Fruit fly (Drosophila melanogaster): ENCODE data around the gene Keap1.

Keap1 gene

DNA sequence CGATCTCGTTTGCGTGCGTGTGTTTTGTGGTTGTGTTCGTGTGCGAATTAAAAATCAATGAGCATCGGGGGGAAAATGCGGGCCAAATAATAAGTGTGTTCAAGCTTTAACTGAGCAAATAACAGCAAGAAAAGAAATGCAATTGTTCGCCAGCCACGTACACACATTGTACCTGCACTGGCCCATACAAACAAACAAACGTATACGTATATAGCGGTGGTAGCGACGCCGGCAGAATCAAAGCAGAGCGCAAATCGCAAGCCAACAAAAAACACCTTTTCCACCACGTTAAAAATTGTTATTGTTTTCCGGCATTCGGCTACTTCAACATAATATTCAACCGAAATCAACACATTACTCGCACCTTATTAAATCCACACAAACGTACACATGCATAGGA, 25.2 kb downstream of the Keap1 start:
- TF ChIP-seq C15 (GFP tag; IDR thresholded peaks at IDR 0.05) = no peak
- TF ChIP-seq fd3F (GFP tag; optimal IDR thresholded peaks at IDR 0.05) = no peak
- no peak for TF ChIP-seq crc (GFP tag; optimal IDR thresholded peaks at IDR 0.05)
- peak; percentile 38 for TF ChIP-seq Med (GFP tag)
- no peak for TF ChIP-seq Lim3 (GFP tag; IDR thresholded peaks at IDR 0.05)
- TF ChIP-seq sim (GFP tag; IDR thresholded peaks at IDR 0.05) = no peak
- no peak for TF ChIP-seq CG12219 (GFP tag; optimal IDR thresholded peaks at IDR 0.05)
- no peak for TF ChIP-seq CG8388 (GFP tag; optimal IDR thresholded peaks at IDR 0.05)
- no peak for TF ChIP-seq CG31388 (GFP tag; optimal IDR thresholded peaks at IDR 0.05)
- no peak for TF ChIP-seq E2f2 (GFP tag; IDR thresholded peaks at IDR 0.05)
- no peak for TF ChIP-seq pb (GFP tag; optimal IDR thresholded peaks at IDR 0.05)
- no peak for TF ChIP-seq B-H2 (GFP tag; optimal IDR thresholded peaks at IDR 0.05)
- peak; percentile 55 for TF ChIP-seq cg (GFP tag; optimal IDR thresholded peaks at IDR 0.05)
- TF ChIP-seq rib (GFP tag; IDR thresholded peaks at IDR 0.05) = no peak
- no peak for TF ChIP-seq CG8281 (tag; optimal IDR thresholded peaks at IDR 0.05)
- TF ChIP-seq grn (GFP tag; optimal IDR thresholded peaks at IDR 0.05) = no peak
- no peak for TF ChIP-seq CG6683 (GFP tag; optimal IDR thresholded peaks at IDR 0.05)
- no peak for TF ChIP-seq ab (GFP tag; optimal IDR thresholded peaks at IDR 0.05)
- TF ChIP-seq CG6654 (GFP tag; optimal IDR thresholded peaks at IDR 0.05) = no peak
- 0 out of 3 replicates have a peak, but pooled peaks have one; percentile 14 for TF ChIP-seq CG7963 (GFP tag; IDR thresholded peaks at IDR 0.05; ENCODE audit: partially characterized antibody)
- peak; percentile 20 for TF ChIP-seq CG2120 (GFP tag; optimal IDR thresholded peaks at IDR 0.05)
- no peak for TF ChIP-seq pho (GFP tag; optimal IDR thresholded peaks at IDR 0.05)
- no peak for TF ChIP-seq Hr3 (GFP tag; optimal IDR thresholded peaks at IDR 0.05)
- no peak for TF ChIP-seq CHES-1-like (GFP tag; optimal IDR thresholded peaks at IDR 0.05)
- TF ChIP-seq ATbp (GFP tag; optimal IDR thresholded peaks at IDR 0.05) = no peak
- TF ChIP-seq Bteb2 (GFP tag; optimal IDR thresholded peaks at IDR 0.05) = no peak
- no peak for TF ChIP-seq luna (GFP tag; optimal IDR thresholded peaks at IDR 0.05)
- no peak for TF ChIP-seq CG2875 (GFP tag; optimal IDR thresholded peaks at IDR 0.05)
- no peak for TF ChIP-seq CG17359 (tag; optimal IDR thresholded peaks at IDR 0.05)
- no peak for TF ChIP-seq wor (GFP tag; IDR thresholded peaks at IDR 0.05)
- no peak for TF ChIP-seq CG12299 (tag; optimal IDR thresholded peaks at IDR 0.05)
- TF ChIP-seq Hmx (GFP tag; optimal IDR thresholded peaks at IDR 0.05) = no peak
- TF ChIP-seq CG9932 (GFP tag; IDR thresholded peaks at IDR 0.05) = no peak
- no peak for TF ChIP-seq usp (GFP tag; optimal IDR thresholded peaks at IDR 0.05)
- no peak for TF ChIP-seq Ptx1 (GFP tag; IDR thresholded peaks at IDR 0.05)
- TF ChIP-seq CG14965 (GFP tag; optimal IDR thresholded peaks at IDR 0.05; ENCODE audit: borderline replicate concordance) = no peak
- no peak for TF ChIP-seq cwo (GFP tag; optimal IDR thresholded peaks at IDR 0.05)
- no peak for TF ChIP-seq vfl (GFP tag; optimal IDR thresholded peaks at IDR 0.05)
- no peak for TF ChIP-seq CG7357 (GFP tag; IDR thresholded peaks at IDR 0.05)
- TF ChIP-seq Adf1 (GFP tag; IDR thresholded peaks at IDR 0.05) = peak; percentile 67
- TF ChIP-seq chinmo (GFP tag; IDR thresholded peaks at IDR 0.05; ENCODE audit: partially characterized antibody) = 0 out of 4 replicates have a peak, but pooled peaks have one; percentile 64
- 0 out of 3 replicates have a peak, but pooled peaks have one; percentile 3 for TF ChIP-seq HLH4C (GFP tag; IDR thresholded peaks at IDR 0.05; ENCODE audit: partially characterized antibody)
- no peak for TF ChIP-seq Pdp1 (GFP tag; optimal IDR thresholded peaks at IDR 0.05)
- TF ChIP-seq zfh2 (GFP tag; optimal IDR thresholded peaks at IDR 0.05) = no peak
- TF ChIP-seq otp (GFP tag; IDR thresholded peaks at IDR 0.05) = no peak

Measured in whole organism, embryonic.